Fruit fly (Drosophila melanogaster): Measurements from ENCODE around the gene PDZ-GEF.

PDZ-GEF gene

DNA sequence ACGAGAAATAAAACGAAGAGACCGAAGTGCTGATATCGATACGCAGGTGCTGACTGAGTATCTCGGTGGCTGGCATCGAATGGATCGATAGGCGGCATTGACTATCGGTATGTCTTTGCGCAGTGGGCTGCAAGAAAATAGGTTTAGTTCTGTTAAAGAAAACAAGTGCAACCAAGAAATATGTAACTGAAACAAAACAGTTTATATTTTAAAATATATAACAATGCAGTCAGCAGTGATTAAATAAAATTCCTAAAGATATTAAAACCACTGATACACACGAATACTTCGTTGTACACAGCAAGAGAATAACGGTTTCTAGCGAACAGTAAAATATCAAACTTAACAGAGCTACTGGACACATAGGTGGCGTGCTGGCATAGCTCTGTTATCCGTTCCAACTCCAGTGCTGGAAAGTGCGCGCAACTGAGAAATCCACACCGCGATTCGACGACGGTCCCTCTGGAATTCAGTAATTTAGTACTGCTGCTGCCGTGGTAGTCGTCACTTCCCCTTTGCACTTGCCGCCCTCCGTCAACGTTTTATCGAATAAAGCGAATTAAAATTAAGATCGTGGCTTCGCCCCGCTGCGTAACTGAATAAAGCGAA is 14.9 kb downstream of the PDZ-GEF start, which contains the start of the genes Pez and Cpr (continued):
- TF ChIP-seq MESR4 (GFP tag; optimal IDR thresholded peaks at IDR 0.05) (peak; percentile 69), CG13287 (GFP tag; IDR thresholded peaks at IDR 0.05; ENCODE audit: partially characterized antibody) (peak; percentile 81), CG10366 (GFP tag; IDR thresholded peaks at IDR 0.05) (0 out of 2 replicates have a peak, but pooled peaks have one; percentile 21), CG11695 (GFP tag; IDR thresholded peaks at IDR 0.05) (no peak), CG18619 (GFP tag; optimal IDR thresholded peaks at IDR 0.05) (peak; percentile 45), fru (optimal IDR thresholded peaks at IDR 0.05) (no peak), fd102C (GFP tag; optimal IDR thresholded peaks at IDR 0.05) (no peak), CG18476 (GFP tag; optimal IDR thresholded peaks at IDR 0.05) (peak; percentile 25), az2 (GFP tag; optimal IDR thresholded peaks at IDR 0.05) (no peak), zen2 (GFP tag; IDR thresholded peaks at IDR 0.05; ENCODE audit: partially characterized antibody) (peak; percentile 70; the same call in 1 of the 3 replicates), grn (GFP tag; optimal IDR thresholded peaks at IDR 0.05) (no peak), al (GFP tag; IDR thresholded peaks at IDR 0.05) (peak; percentile 10; the same call in 1 of the 2 replicates), gfzf (GFP tag; optimal IDR thresholded peaks at IDR 0.05) (peak; percentile 91), CG9215 (GFP tag; IDR thresholded peaks at IDR 0.05) (no peak), dpn (GFP tag; optimal IDR thresholded peaks at IDR 0.05) (peak; percentile 51 to 68), sqz (GFP tag; optimal IDR thresholded peaks at IDR 0.05) (no peak), CG12219 (GFP tag; optimal IDR thresholded peaks at IDR 0.05) (no peak), emc (GFP tag; optimal IDR thresholded peaks at IDR 0.05) (no peak), Fer1 (GFP tag; optimal IDR thresholded peaks at IDR 0.05) (peak; percentile 21), gro (GFP tag; optimal IDR thresholded peaks at IDR 0.05) (peak; percentile 46), CG10267 (tag; optimal IDR thresholded peaks at IDR 0.05) (peak; percentile 90), NfI (GFP tag; optimal IDR thresholded peaks at IDR 0.05) (peak; percentile 26), Ets65A (GFP tag) (peak; percentile 85), Trl (optimal IDR thresholded peaks at IDR 0.05) (no peak), Trl (GFP tag; optimal IDR thresholded peaks at IDR 0.05) (peak; percentile 26), CG2199 (GFP tag; IDR thresholded peaks at IDR 0.05) (no peak), CG18011 (GFP tag; optimal IDR thresholded peaks at IDR 0.05) (no peak), Ets97D (GFP tag; optimal IDR thresholded peaks at IDR 0.05) (peak; percentile 77), Xbp1 (GFP tag; optimal IDR thresholded peaks at IDR 0.05) (peak; percentile 44), CG30403 (GFP tag; optimal IDR thresholded peaks at IDR 0.05) (peak; percentile 42), CG32532 (GFP tag; IDR thresholded peaks at IDR 0.05) (peak; percentile 53), CG4820 (GFP tag; optimal IDR thresholded peaks at IDR 0.05) (peak; percentile 16), CG13123 (GFP tag; optimal IDR thresholded peaks at IDR 0.05) (no peak), zf30C (GFP tag; optimal IDR thresholded peaks at IDR 0.05) (no peak), bcd (GFP tag; optimal IDR thresholded peaks at IDR 0.05) (peak; percentile 56), Drgx (GFP tag; IDR thresholded peaks at IDR 0.05) (peak; percentile 19; the same call in 1 of the 2 replicates), gce (GFP tag; IDR thresholded peaks at IDR 0.05) (no peak), E2f1 (GFP tag; IDR thresholded peaks at IDR 0.05) (no peak), Rx (GFP tag; IDR thresholded peaks at IDR 0.05) (no peak), Hsf (GFP tag; optimal IDR thresholded peaks at IDR 0.05) (peak; percentile 31), Mes4 (GFP tag; optimal IDR thresholded peaks at IDR 0.05) (peak; percentile 14), row (GFP tag; IDR thresholded peaks at IDR 0.05) (no peak), Elba2 (GFP tag; optimal IDR thresholded peaks at IDR 0.05) (no peak), bigmax (GFP tag; optimal IDR thresholded peaks at IDR 0.05) (peak; percentile 5), maf-S (GFP tag; optimal IDR thresholded peaks at IDR 0.05) (no peak), exex (tag; optimal IDR thresholded peaks at IDR 0.05) (peak; percentile 24), knrl (GFP tag; IDR thresholded peaks at IDR 0.05; ENCODE audit: partially characterized antibody) (peak; percentile 76; the same call in 2 of the 3 replicates), Oaz (GFP tag; IDR thresholded peaks at IDR 0.05) (no peak), toy (GFP tag; IDR thresholded peaks at IDR 0.05) (no peak), CG3281 (GFP tag; optimal IDR thresholded peaks at IDR 0.05) (peak; percentile 55), seq (GFP tag; IDR thresholded peaks at IDR 0.05) (no peak), CG2712 (tag; optimal IDR thresholded peaks at IDR 0.05) (peak; percentile 19)

Measured in whole organism, embryonic.